Fruit fly (Drosophila melanogaster): ENCODE measurements around the gene CG8891.

dm6 chr2L:4995010-4995836 lies 16.0 kb upstream of the CG8891 start:
- no peak for TF ChIP-seq svp (GFP tag)
- TF ChIP-seq Sox14 (GFP tag; optimal IDR thresholded peaks at IDR 0.05), result no peak
- no peak for TF ChIP-seq CG9139 (GFP tag; optimal IDR thresholded peaks at IDR 0.05)
- no peak for TF ChIP-seq CG6792 (GFP tag; optimal IDR thresholded peaks at IDR 0.05)
- TF ChIP-seq Met (GFP tag; optimal IDR thresholded peaks at IDR 0.05), result no peak
